Worm (Caenorhabditis elegans) whole organism, mixed stage, embryonic: Measurements from ENCODE around the gene ints-6.

Experiments
- ceh-39 ChIP-seq: fragments of 150-350 bp; optimal IDR thresholded peaks from 2 replicates; lab custom pipeline; 2014; ENCODE audit warnings: missing biosample characterization, missing genetic modification characterization
- ces-1 ChIP-seq: fragments of 150-350 bp; optimal IDR thresholded peaks from 2 replicates; lab custom pipeline; 2014; ENCODE audit warnings: missing biosample characterization, missing genetic modification reagents, missing genetic modification characterization
- elt-1 ChIP-seq: sonication (generic microtip); optimal IDR thresholded peaks from 2 replicates; lab custom pipeline; 2017; ENCODE audit warnings: missing genetic modification characterization, mild to moderate bottlenecking, missing compliant biosample characterization, antibody characterized with exemption, moderate library complexity, borderline replicate concordance; ENCODE audit not compliant: insufficient read depth
- flh-1 ChIP-seq: fragments of 200-800 bp; sonication (Bioruptor generic); optimal IDR thresholded peaks from 2 replicates; lab custom pipeline; 2018; ENCODE audit warnings: mild to moderate bottlenecking, missing genetic modification characterization, moderate library complexity, missing compliant biosample characterization
- lin-32 ChIP-seq: fragments of 200-800 bp; sonication (Bioruptor generic); optimal IDR thresholded peaks from 2 replicates; lab custom pipeline; 2018; ENCODE audit warnings: mild to moderate bottlenecking, missing genetic modification characterization, missing compliant biosample characterization
- mep-1 ChIP-seq: fragments of 150-350 bp; optimal IDR thresholded peaks from 2 replicates; lab custom pipeline; 2017; ENCODE audit warnings: missing biosample characterization, missing genetic modification reagents, missing genetic modification characterization, inconsistent platforms
- nhr-28 ChIP-seq: fragments of 150-350 bp; optimal IDR thresholded peaks from 2 replicates; lab custom pipeline; 2014; ENCODE audit warnings: missing biosample characterization, missing genetic modification characterization
- nhr-76 ChIP-seq: sonication (generic microtip); optimal IDR thresholded peaks from 2 replicates; lab custom pipeline; 2017; ENCODE audit warnings: missing biosample characterization, missing genetic modification characterization
- snpc-4 ChIP-seq: fragments of 150-350 bp; optimal IDR thresholded peaks from 2 replicates; lab custom pipeline; 2014; ENCODE audit warnings: missing biosample characterization, missing genetic modification characterization
- unc-62 ChIP-seq: fragments of 150-350 bp; optimal IDR thresholded peaks from 2 replicates; lab custom pipeline; 2014; ENCODE audit warnings: missing biosample characterization, missing genetic modification reagents, missing genetic modification characterization

ce11 chrIV:8658122-8658521, 33.4 kb upstream of the ints-6 start, which contains the start of gene C49C8.6:
- TF ChIP-seq ces-1: no peak
- no peak for TF ChIP-seq flh-1
- TF ChIP-seq mep-1 (tag; lab: Kevin White, UChicago): no peak
- no peak for TF ChIP-seq unc-62 (GFP tag; lab: Kevin White, UChicago)
- no peak for TF ChIP-seq nhr-28 (tag; lab: Kevin White, UChicago)
- no peak for TF ChIP-seq ceh-39
- no peak for TF ChIP-seq lin-32 (GFP tag; lab: Kevin White, UChicago)
- no peak for TF ChIP-seq nhr-76 (tag; lab: Kevin White, UChicago)
- TF ChIP-seq elt-1 (tag; lab: Kevin White, UChicago): no peak
- TF ChIP-seq snpc-4: no peak
